Worm (Caenorhabditis elegans) whole organism, L1 larva: ENCODE data around the gene srh-265.

ENCODE experiments used
- egl-27 ChIP-seq, 2 experiments: fragments of 150-350 bp in 1 of 2; sonication (generic microtip); optimal IDR thresholded peaks; 3 replicates each; lab custom pipeline; 2017 to 2018; ENCODE audit warnings: missing biosample characterization in 2 of 2, missing genetic modification characterization in 2 of 2, missing genetic modification reagents in 2 of 2
- elt-2 ChIP-seq: sonication (generic microtip); optimal IDR thresholded peaks from 2 replicates; lab custom pipeline; 2016; ENCODE audit warnings: missing genetic modification characterization, mild to moderate bottlenecking, inconsistent platforms, missing compliant biosample characterization, missing genetic modification reagents
- elt-3 ChIP-seq, 6 experiments: fragments of 150-350 bp in 1 of 6; sonication (generic microtip); optimal IDR thresholded peaks; 2 replicates each; lab custom pipeline; 2017 to 2018; ENCODE audit warnings: missing biosample characterization in 6 of 6, missing genetic modification characterization in 6 of 6, inconsistent platforms in 1 of 6
- irx-1 ChIP-seq: sonication (generic microtip); optimal IDR thresholded peaks from 2 replicates; lab custom pipeline; 2016; ENCODE audit warnings: missing genetic modification characterization, missing compliant biosample characterization
- isw-1 ChIP-seq: fragments of 200-800 bp; sonication (Bioruptor generic); IDR thresholded peaks from 2 replicates; pipeline ENCODE4 v1.3.6; 2022; ENCODE audit warnings: missing genetic modification characterization, missing compliant biosample characterization
- lin-13 ChIP-seq: fragments of 150-350 bp; optimal IDR thresholded peaks from 2 replicates; lab custom pipeline; 2014; ENCODE audit warnings: missing biosample characterization, missing genetic modification reagents, missing genetic modification characterization
- mdl-1 ChIP-seq, 2 experiments: fragments of 150-350 bp; optimal IDR thresholded peaks; 2 replicates each; lab custom pipeline; 2014 to 2017; ENCODE audit warnings: missing biosample characterization in 2 of 2, missing genetic modification characterization in 2 of 2, inconsistent platforms in 1 of 2
- nhr-237 ChIP-seq: fragments of 150-350 bp; optimal IDR thresholded peaks from 2 replicates; lab custom pipeline; 2014; ENCODE audit warnings: missing biosample characterization, missing genetic modification characterization
- rnt-1 ChIP-seq: sonication (generic microtip); optimal IDR thresholded peaks from 2 replicates; lab custom pipeline; 2016; ENCODE audit warnings: mild to moderate bottlenecking, missing genetic modification characterization, moderate library complexity, missing compliant biosample characterization
- unc-62 ChIP-seq: fragments of 150-350 bp; optimal IDR thresholded peaks from 2 replicates; lab custom pipeline; 2014; ENCODE audit warnings: missing biosample characterization, missing genetic modification reagents, missing genetic modification characterization
- zip-4 ChIP-seq: fragments of 200-800 bp; sonication (Bioruptor generic); optimal IDR thresholded peaks from 2 replicates; lab custom pipeline; 2018; ENCODE audit warnings: mild to moderate bottlenecking, missing genetic modification characterization, moderate library complexity, missing compliant biosample characterization

DNA sequence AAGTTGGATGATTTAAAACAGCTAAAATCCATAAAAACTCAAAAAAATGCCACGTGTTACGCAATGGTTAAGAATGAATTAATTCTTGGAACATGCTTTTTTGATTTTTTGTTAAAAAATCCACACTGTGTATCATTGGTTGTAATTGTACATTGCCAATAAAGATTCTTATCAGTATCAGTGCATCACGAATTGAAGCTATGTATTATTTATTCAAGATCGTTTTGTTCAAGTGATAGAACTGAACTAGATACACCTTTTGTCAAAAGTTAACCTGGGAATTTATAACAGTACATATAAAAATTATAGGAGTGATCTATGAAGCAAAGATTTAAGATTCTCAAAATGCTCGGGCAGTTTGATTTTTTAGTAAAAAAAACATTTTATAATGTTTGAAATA, 18.6 kb downstream of the srh-265 start:
- TF ChIP-seq egl-27 (tag; optimal IDR thresholded peaks at IDR 0.05; lab: Kevin White, UChicago) (no peak), mdl-1 (tag; optimal IDR thresholded peaks at IDR 0.05; lab: Kevin White, UChicago) (no peak), unc-62 (GFP tag; lab: Kevin White, UChicago) (no peak), rnt-1 (tag; lab: Kevin White, UChicago) (no peak), elt-2 (peak; percentile 36), lin-13 (GFP tag; lab: Kevin White, UChicago) (no peak), elt-3 (tag; optimal IDR thresholded peaks at IDR 0.05; lab: Kevin White, UChicago) (no peak), zip-4 (GFP tag; lab: Kevin White, UChicago) (no peak), nhr-237 (tag; lab: Kevin White, UChicago) (no peak), irx-1 (tag; lab: Kevin White, UChicago) (no peak), isw-1 (GFP tag; lab: Robert Waterston, UW) (no peak)
